Worm (Caenorhabditis elegans): ENCODE measurements around the gene fbxc-18.
"Not testable (repeated sequence)": the region's sequence is repeated elsewhere in the genome, so short reads cannot be mapped to it uniquely, and the experiment has no call there.

fbxc-18 gene

DNA sequence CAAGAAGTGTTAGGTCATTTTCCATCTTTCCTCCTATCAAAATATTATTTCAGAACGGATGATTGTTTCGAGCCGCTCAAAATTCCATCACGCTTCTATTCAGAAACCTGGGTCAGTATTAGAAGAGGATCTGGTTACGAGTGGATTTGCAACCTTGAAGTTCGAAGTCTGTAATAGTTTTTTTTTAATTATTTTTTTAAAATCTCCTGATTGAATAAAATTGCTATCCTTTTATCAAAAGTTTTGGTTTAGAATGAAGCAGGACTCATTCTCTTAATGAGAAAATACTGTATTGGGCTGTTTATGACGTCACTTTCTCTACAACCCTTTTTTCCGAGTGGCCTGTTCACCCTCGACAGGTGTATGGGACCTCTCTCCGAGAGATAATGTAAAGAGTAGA lies 21.6 kb upstream of the fbxc-18 start, which contains the start of gene fbxc-39:
fbxc-39 (plus strand) TSS at position 301 of the 400 bp plus-strand sequence.
- TF ChIP-seq fkh-10 (GFP tag; optimal IDR thresholded peaks at IDR 0.05) (no peak), nhr-43 (tag; optimal IDR thresholded peaks at IDR 0.05; ENCODE audit: poor library complexity, severe bottlenecking) (no peak), ceh-82 (tag; optimal IDR thresholded peaks at IDR 0.05) (no peak), lin-15B (tag; optimal IDR thresholded peaks at IDR 0.05) (no peak)

DNA sequence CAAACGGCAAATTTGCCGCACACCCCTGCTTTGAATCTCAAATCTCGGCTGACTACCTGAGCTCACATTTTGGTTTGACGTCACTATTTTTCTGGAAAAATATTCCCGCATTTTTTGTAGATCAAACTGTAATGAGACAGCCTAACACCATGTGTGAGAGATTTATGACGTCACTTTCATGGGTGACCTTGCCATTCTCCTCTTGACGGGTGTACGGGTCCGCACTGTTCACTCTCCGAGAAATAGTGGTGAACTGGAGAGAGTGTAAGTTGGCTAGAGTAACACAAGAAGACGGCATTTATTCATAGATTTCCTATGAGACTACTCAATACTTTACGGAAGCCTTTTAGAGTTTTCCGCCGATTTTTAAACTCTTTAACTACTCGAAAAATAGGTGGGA lies 18.8 kb upstream of the fbxc-18 start, which contains the start of gene fbxc-40:
fbxc-40 (plus strand) TSS at position 301 of the 400 bp plus-strand sequence.
- not testable (repeated sequence) for TF ChIP-seq eor-1, nhr-28, nhr-25 (tag; optimal IDR thresholded peaks at IDR 0.05)

DNA sequence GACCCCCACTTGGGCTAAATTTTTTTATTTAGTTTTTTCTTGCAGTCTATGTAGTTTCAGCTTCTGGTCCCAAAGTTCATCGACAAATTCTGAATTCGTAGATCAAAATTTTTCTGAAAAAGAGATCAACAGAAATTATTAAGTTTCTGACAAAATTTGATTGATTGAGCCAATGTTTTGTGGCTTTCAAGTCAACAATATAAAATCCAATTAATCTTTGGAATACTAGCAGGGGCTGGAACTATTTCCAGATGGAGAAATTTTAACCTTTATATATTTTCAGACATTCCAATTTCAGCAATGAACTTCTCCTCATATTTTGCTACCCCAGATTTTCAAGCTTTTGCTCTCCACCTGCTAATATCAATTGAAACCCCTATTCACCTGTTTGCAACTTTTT lies 16.0 kb upstream of the fbxc-18 start, which contains the start of gene srh-274:
srh-274 (plus strand) TSS at position 301 of the 400 bp plus-strand sequence.
- TF ChIP-seq skn-1 (tag; optimal IDR thresholded peaks at IDR 0.05) (no peak), elt-3 (tag; optimal IDR thresholded peaks at IDR 0.05) (no peak), ceh-28 (tag; optimal IDR thresholded peaks at IDR 0.05) (no peak), nhr-77 (tag; optimal IDR thresholded peaks at IDR 0.05) (no peak), ztf-4 (tag; optimal IDR thresholded peaks at IDR 0.05) (no peak), eor-1 (tag; optimal IDR thresholded peaks at IDR 0.05) (no peak), elt-2 (tag; optimal IDR thresholded peaks at IDR 0.05) (no peak), unc-62 (GFP tag; optimal IDR thresholded peaks at IDR 0.05) (no peak), egl-5 (tag; optimal IDR thresholded peaks at IDR 0.05) (no peak), nhr-28 (tag; optimal IDR thresholded peaks at IDR 0.05) (no peak), ceh-16 (tag; optimal IDR thresholded peaks at IDR 0.05) (no peak), aly-2 (tag; optimal IDR thresholded peaks at IDR 0.05) (no peak), ama-1 (optimal IDR thresholded peaks at IDR 0.05) (no peak), R02D3.7 (tag; optimal IDR thresholded peaks at IDR 0.05) (no peak)

DNA sequence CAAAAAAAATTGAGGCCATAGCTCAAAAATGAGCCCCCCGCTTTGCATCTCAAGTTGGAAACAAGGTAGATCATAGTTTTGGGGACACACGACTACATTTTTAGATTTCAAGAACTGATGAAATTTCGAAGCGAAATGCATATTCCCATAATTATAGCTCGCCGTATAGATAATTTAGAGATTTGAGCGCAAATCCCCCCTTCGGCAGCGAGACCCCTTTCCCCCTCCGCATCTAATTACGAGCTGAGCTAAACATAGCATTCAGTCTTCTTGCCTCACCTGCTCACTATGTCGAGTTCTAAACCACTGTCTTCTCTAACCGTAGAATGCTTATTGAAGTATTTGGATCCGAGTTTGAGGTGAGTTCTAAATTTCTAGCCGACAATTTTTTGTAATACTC lies 12.3 kb upstream of the fbxc-18 start, which contains the start of the genes fbxc-17 and fbxc-15:
fbxc-17 (minus strand) TSS at position 101 of the 400 bp plus-strand sequence.
fbxc-15 (plus strand) TSS at position 289 of the 400 bp plus-strand sequence.
- TF ChIP-seq unc-39 (tag; optimal IDR thresholded peaks at IDR 0.05): no peak
- no peak for TF ChIP-seq hmg-11 (tag; optimal IDR thresholded peaks at IDR 0.05)
- no peak for TF ChIP-seq ceh-9 (tag; optimal IDR thresholded peaks at IDR 0.05)
- no peak for TF ChIP-seq eor-1 (tag; optimal IDR thresholded peaks at IDR 0.05)

DNA sequence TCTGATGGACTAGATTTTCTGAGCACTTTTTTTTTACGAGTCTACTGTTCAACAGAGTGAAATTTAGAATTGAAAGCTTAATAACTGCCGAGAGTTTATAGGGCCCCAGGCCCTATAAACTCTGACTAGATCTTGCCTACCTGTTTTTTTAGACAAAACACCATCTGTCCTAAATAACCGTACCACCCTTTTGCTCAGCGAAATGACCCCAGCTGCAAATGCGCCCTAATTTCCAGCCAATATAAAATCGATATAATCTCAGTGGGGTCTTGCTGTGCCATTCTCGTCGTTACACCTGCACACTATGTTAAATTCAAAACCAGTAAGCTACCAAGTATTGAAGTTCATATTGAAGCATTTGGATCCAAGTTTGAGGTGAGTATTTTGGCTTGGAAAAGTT lies 7.1 kb upstream of the fbxc-18 start, which contains the start of gene fbxc-14:
fbxc-14 (plus strand) TSS at position 301 of the 400 bp plus-strand sequence.
- TF ChIP-seq tbx-2 (tag; optimal IDR thresholded peaks at IDR 0.05): no peak
- no peak for TF ChIP-seq snpc-4 (tag; optimal IDR thresholded peaks at IDR 0.05)
- TF ChIP-seq nhr-23 (tag; optimal IDR thresholded peaks at IDR 0.05): no peak
- TF ChIP-seq mdl-1 (tag; optimal IDR thresholded peaks at IDR 0.05): no peak
- no peak for TF ChIP-seq egl-27 (tag; optimal IDR thresholded peaks at IDR 0.05)
- TF ChIP-seq nfya-1 (tag; optimal IDR thresholded peaks at IDR 0.05; ENCODE audit: insufficient read depth): no peak
- TF ChIP-seq ceh-28 (tag; optimal IDR thresholded peaks at IDR 0.05): no peak
- no peak for TF ChIP-seq nhr-11 (tag; optimal IDR thresholded peaks at IDR 0.05)
- TF ChIP-seq ceh-82 (tag; optimal IDR thresholded peaks at IDR 0.05): no peak
- no peak for TF ChIP-seq unc-39 (tag; optimal IDR thresholded peaks at IDR 0.05)

DNA sequence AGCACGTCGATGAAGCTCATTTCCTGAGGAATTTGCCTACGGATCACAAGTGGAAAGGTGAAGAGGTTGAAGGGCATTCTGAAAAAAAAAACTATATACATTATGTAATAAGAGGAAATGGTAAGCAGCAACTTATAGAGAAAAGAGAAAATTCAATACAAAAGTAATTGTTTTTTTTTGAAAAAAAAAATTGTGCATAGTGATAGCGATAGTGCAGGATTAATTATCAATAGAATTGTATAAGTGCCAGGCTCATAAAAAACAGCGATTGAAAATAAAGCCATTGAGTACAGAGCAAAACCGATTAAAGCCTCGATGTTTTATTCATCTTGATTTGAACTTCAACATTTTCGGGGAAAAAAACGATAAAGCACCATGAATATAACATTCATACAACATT lies 6.0 kb upstream of the fbxc-18 start, which contains the start of gene C32B5.15:
C32B5.15 (minus strand) TSS at position 101 of the 400 bp plus-strand sequence.
- TF ChIP-seq lin-39 (tag; optimal IDR thresholded peaks at IDR 0.05) (no peak), daf-12 (tag; optimal IDR thresholded peaks at IDR 0.05) (no peak), ceh-16 (tag; optimal IDR thresholded peaks at IDR 0.05) (no peak), fkh-10 (GFP tag; optimal IDR thresholded peaks at IDR 0.05) (no peak), nhr-28 (tag; optimal IDR thresholded peaks at IDR 0.05) (no peak), nhr-11 (tag; optimal IDR thresholded peaks at IDR 0.05) (no peak), mml-1 (tag; optimal IDR thresholded peaks at IDR 0.05) (no peak), R02D3.7 (tag; optimal IDR thresholded peaks at IDR 0.05) (no peak), snpc-4 (tag; optimal IDR thresholded peaks at IDR 0.05) (no peak), nhr-12 (tag; optimal IDR thresholded peaks at IDR 0.05) (no peak), pqm-1 (tag; optimal IDR thresholded peaks at IDR 0.05) (no peak), sea-2 (GFP tag; optimal IDR thresholded peaks at IDR 0.05) (no peak), lsy-12 (tag; optimal IDR thresholded peaks at IDR 0.05) (no peak), nhr-23 (tag; optimal IDR thresholded peaks at IDR 0.05) (no peak), fkh-2 (tag; optimal IDR thresholded peaks at IDR 0.05) (no peak), elt-2 (tag; optimal IDR thresholded peaks at IDR 0.05) (no peak), ceh-82 (tag; optimal IDR thresholded peaks at IDR 0.05) (no peak), ama-1 (optimal IDR thresholded peaks at IDR 0.05) (no peak), hmg-11 (tag; optimal IDR thresholded peaks at IDR 0.05) (no peak), elt-1 (tag; optimal IDR thresholded peaks at IDR 0.05) (no peak)
